Fruit fly (Drosophila melanogaster): ENCODE measurements around the gene Cep164.

The Cep164 gene

dm6 chrX:15971574-15971973 is 11.2 kb downstream of the Cep164 start:
- TF ChIP-seq CG34367 (tag; optimal IDR thresholded peaks at IDR 0.05), result no peak

dm6 chrX:15969577-15969976 is 13.2 kb downstream of the Cep164 start:
- no peak for TF ChIP-seq CG8159 (tag; optimal IDR thresholded peaks at IDR 0.05)
- TF ChIP-seq rn (GFP tag; IDR thresholded peaks at IDR 0.05), result no peak
- TF ChIP-seq D1 (tag; optimal IDR thresholded peaks at IDR 0.05), result no peak
- no peak for TF ChIP-seq fd96Ca (GFP tag; IDR thresholded peaks at IDR 0.05)
- no peak for TF ChIP-seq CG4496 (GFP tag; IDR thresholded peaks at IDR 0.05)
- no peak for TF ChIP-seq CG8301 (tag; optimal IDR thresholded peaks at IDR 0.05)
- TF ChIP-seq CG34367 (tag; optimal IDR thresholded peaks at IDR 0.05), result no peak
- TF ChIP-seq Ets98B (GFP tag; IDR thresholded peaks at IDR 0.05), result no peak
- no peak for TF ChIP-seq CG9948 (tag; optimal IDR thresholded peaks at IDR 0.05)
- TF ChIP-seq Pif1B (GFP tag; optimal IDR thresholded peaks at IDR 0.05), result no peak
- no peak for TF ChIP-seq CG12605 (GFP tag; IDR thresholded peaks at IDR 0.05)
- no peak for TF ChIP-seq CG17806 (tag; optimal IDR thresholded peaks at IDR 0.05)
- no peak for TF ChIP-seq EcR (GFP tag; optimal IDR thresholded peaks at IDR 0.05)
- TF ChIP-seq CG14655 (GFP tag; optimal IDR thresholded peaks at IDR 0.05), result no peak
- TF ChIP-seq Pif1A (GFP tag; optimal IDR thresholded peaks at IDR 0.05), result no peak

DNA sequence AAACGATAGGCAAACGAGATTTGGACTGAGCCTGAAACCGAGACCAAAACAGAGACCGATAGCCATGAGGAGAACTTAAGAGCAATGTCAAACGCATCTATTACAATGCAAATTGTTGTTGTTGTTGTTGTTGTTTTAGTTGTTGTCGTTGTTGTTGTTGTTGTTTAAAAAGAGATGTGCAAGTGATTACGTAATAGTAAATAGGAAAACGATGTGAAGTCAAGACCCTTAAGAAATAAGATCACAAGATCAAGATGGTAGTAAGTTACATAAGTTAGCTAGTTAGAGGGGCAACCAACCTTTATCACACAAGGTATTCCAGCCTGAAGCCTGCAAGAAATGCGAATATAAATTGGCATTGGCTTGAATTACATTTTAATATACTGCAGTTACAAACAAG is 32.7 kb downstream of the Cep164 start:
- TF ChIP-seq CG9948 (tag; optimal IDR thresholded peaks at IDR 0.05) (no peak), CG4496 (GFP tag; IDR thresholded peaks at IDR 0.05) (no peak), CG8159 (tag; optimal IDR thresholded peaks at IDR 0.05) (no peak), CG32121 (GFP tag; IDR thresholded peaks at IDR 0.05) (no peak), Ets98B (GFP tag; IDR thresholded peaks at IDR 0.05) (no peak), Pif1A (GFP tag; optimal IDR thresholded peaks at IDR 0.05) (no peak), Pif1B (GFP tag; optimal IDR thresholded peaks at IDR 0.05) (no peak), CG15710 (tag; optimal IDR thresholded peaks at IDR 0.05) (no peak), fd96Ca (GFP tag; IDR thresholded peaks at IDR 0.05) (no peak), gl (tag; optimal IDR thresholded peaks at IDR 0.05) (no peak), Snoo (tag; optimal IDR thresholded peaks at IDR 0.05) (no peak), D1 (tag; optimal IDR thresholded peaks at IDR 0.05) (no peak), CG13204 (GFP tag; optimal IDR thresholded peaks at IDR 0.05) (no peak), CG17806 (tag; optimal IDR thresholded peaks at IDR 0.05) (no peak), CG8301 (tag; optimal IDR thresholded peaks at IDR 0.05) (no peak), CG34367 (tag; optimal IDR thresholded peaks at IDR 0.05) (no peak), EcR (GFP tag; optimal IDR thresholded peaks at IDR 0.05) (no peak), CG10348 (GFP tag; IDR thresholded peaks at IDR 0.05) (no peak), rn (GFP tag; IDR thresholded peaks at IDR 0.05) (no peak), CG14655 (GFP tag; optimal IDR thresholded peaks at IDR 0.05) (no peak)

dm6 chrX:15944735-15945323 is 37.9 kb downstream of the Cep164 start, which contains the start of gene Rrp47:
Gene Rrp47, plus strand, starts transcription at chrX:15944897.
- no peak for TF ChIP-seq CG4496 (GFP tag; IDR thresholded peaks at IDR 0.05)
- TF ChIP-seq D1 (tag; optimal IDR thresholded peaks at IDR 0.05), result peak; percentile 24

DNA sequence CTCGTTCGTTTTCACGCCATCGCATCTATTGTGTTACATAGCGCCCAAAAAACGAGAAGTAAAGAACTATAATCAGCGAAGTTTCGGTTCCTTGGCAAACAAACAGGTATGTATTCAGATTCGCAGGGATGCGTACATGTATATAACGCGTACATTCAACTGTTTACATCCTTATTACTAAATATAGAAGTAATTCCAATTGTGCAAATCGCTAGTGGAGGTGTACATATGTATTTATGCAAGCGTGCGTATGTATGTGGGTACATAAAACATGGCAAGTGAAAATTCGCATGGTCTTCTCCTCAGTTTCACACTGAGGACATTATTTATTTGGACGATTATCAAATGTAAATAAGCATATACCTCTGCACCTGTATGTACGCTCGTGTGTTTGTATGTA is 41.2 kb downstream of the Cep164 start:
- TF ChIP-seq CG34367 (tag; optimal IDR thresholded peaks at IDR 0.05) (no peak), Pif1B (GFP tag; optimal IDR thresholded peaks at IDR 0.05) (no peak), D1 (tag; optimal IDR thresholded peaks at IDR 0.05) (no peak), CG9948 (tag; optimal IDR thresholded peaks at IDR 0.05) (no peak), CG15710 (tag; optimal IDR thresholded peaks at IDR 0.05) (no peak), CG10348 (GFP tag; IDR thresholded peaks at IDR 0.05) (no peak), CG4496 (GFP tag; IDR thresholded peaks at IDR 0.05) (no peak), gl (tag; optimal IDR thresholded peaks at IDR 0.05) (no peak), CG14655 (GFP tag; optimal IDR thresholded peaks at IDR 0.05) (no peak), Ets98B (GFP tag; IDR thresholded peaks at IDR 0.05) (no peak), CG12605 (GFP tag; IDR thresholded peaks at IDR 0.05) (no peak), CG8159 (tag; optimal IDR thresholded peaks at IDR 0.05) (no peak), rn (GFP tag; IDR thresholded peaks at IDR 0.05) (no peak), Snoo (tag; optimal IDR thresholded peaks at IDR 0.05) (no peak)

dm6 chrX:15940956-15941246 is 41.8 kb downstream of the Cep164 start, which contains the start of gene CG8924:
Gene CG8924, plus strand, starts transcription at chrX:15941077.
- no peak for TF ChIP-seq D1 (tag; optimal IDR thresholded peaks at IDR 0.05)
- TF ChIP-seq CG13204 (GFP tag; optimal IDR thresholded peaks at IDR 0.05), result no peak
- no peak for TF ChIP-seq Snoo (tag; optimal IDR thresholded peaks at IDR 0.05)
- no peak for TF ChIP-seq Pif1B (GFP tag; optimal IDR thresholded peaks at IDR 0.05)
- no peak for TF ChIP-seq CG9948 (tag; optimal IDR thresholded peaks at IDR 0.05)

DNA sequence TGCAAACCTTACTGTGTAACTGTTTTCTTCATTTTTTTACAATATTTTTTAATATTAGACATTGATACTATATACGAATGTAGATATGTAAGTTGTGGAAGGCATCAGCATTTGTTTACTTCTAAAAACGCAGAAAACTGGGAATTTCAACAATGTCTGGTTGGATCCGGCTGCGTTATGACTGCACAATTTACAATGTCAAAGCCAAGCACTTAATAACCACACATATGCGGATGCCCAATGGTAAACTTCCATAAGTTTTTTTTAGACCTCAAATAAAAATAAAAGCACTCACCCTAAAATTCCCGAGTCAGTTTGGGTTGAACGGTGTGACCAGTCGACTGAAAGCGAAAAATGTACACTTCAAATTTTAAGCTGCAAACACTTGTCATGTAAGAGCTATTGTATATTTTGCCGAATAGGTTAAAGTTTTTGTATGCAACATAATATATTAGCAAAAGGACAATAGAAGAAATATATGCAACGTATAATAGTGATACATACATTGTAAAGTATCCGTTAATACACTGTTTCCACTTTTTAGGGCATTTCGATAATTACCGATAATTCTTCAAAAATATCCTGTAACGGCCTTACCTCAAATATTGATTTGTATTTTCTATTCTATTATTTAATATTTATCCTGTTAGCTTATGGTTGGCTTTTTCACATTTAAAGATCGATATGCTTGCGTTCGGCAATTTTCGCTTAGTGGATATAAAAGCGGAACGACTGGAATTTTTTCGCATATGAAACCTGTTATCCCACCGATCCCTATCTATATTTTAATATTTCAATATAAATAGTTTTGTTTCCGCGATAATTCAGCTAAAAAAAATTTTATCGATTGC is 42.4 kb downstream of the Cep164 start, which contains the start of gene Stim:
TSS of gene Stim (minus strand) at position 347 of the 851 bp plus-strand sequence.
- TF ChIP-seq CG10348 (GFP tag; IDR thresholded peaks at IDR 0.05) (no peak), rn (GFP tag; IDR thresholded peaks at IDR 0.05) (no peak), CG4496 (GFP tag; IDR thresholded peaks at IDR 0.05) (no peak)

All from whole organism, pupa.